Worm (Caenorhabditis elegans): ENCODE data around the gene ptr-19.

- TF ChIP-seq nhr-28 (tag; optimal IDR thresholded peaks at IDR 0.05) = no peak
- TF ChIP-seq snpc-4 (tag; optimal IDR thresholded peaks at IDR 0.05) = no peak
- no peak for TF ChIP-seq zip-8 (tag; optimal IDR thresholded peaks at IDR 0.05)
- no peak for TF ChIP-seq ceh-43 (GFP tag; optimal IDR thresholded peaks at IDR 0.05)
- no peak for TF ChIP-seq ztf-11 (tag; optimal IDR thresholded peaks at IDR 0.05)
- TF ChIP-seq pha-4 (tag; optimal IDR thresholded peaks at IDR 0.05) = no peak
- TF ChIP-seq unc-39 (tag; optimal IDR thresholded peaks at IDR 0.05) = no peak
- TF ChIP-seq lsy-2 (tag; optimal IDR thresholded peaks at IDR 0.05) = no peak
- TF ChIP-seq nhr-237 (tag; optimal IDR thresholded peaks at IDR 0.05) = peak; percentile 40
- TF ChIP-seq ces-1 (GFP tag; optimal IDR thresholded peaks at IDR 0.05) = peak; percentile 52
These were observed 41.8 kb upstream of the ptr-19 start for ce11 chrIII:10739902-10740301.

All from whole organism, mixed stage, embryonic.